Worm (Caenorhabditis elegans) whole organism, L2 larva: ENCODE measurements around the gene H01M10.1.

Experiments
- ama-1 ChIP-seq: fragments of 150-350 bp; optimal IDR thresholded peaks from 2 replicates; lab custom pipeline; 2018; ENCODE audit warnings: inconsistent platforms
- blmp-1 ChIP-seq: sonication (generic microtip); optimal IDR thresholded peaks from 2 replicates; lab custom pipeline; 2017; ENCODE audit warnings: missing genetic modification characterization, mild to moderate bottlenecking, missing compliant biosample characterization, antibody characterized with exemption, moderate library complexity; ENCODE audit not compliant: insufficient read depth

DNA sequence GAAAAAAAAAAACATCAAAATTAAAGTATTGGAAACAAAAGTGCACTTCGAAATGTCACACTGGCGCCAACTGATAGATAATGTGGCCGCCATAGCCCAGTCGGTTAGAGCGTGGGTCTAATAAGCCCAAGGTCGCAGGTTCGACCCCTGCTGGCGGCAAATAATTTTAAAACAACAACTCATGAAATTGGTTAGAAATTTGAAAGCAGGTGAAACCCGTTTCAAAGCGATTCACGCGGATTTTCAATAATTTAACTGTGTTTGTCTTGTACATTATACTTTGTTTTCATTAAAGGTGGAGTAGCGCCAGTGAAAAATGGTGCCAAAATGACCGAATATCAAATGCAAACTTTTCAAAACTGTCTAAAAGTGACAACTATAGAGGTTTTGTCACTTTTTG lies 49.1 kb downstream of the H01M10.1 start:
- TF ChIP-seq ama-1 (lab: Kevin White, UChicago) = no peak
- peak; percentile 5 for TF ChIP-seq blmp-1
